Worm (Caenorhabditis elegans) whole organism, late embryonic: Measurements from ENCODE around the gene miro-1.

ENCODE experiments used
- C08G9.2 ChIP-seq: sonication (generic microtip); optimal IDR thresholded peaks from 2 replicates; lab custom pipeline; 2016; ENCODE audit warnings: mild to moderate bottlenecking, missing genetic modification characterization, moderate library complexity, missing compliant biosample characterization
- C38D4.7 ChIP-seq: fragments of 200-800 bp; sonication (Bioruptor generic); optimal IDR thresholded peaks from 2 replicates; lab custom pipeline; 2018; ENCODE audit warnings: mild to moderate bottlenecking, missing genetic modification characterization, moderate library complexity, missing compliant biosample characterization
- K02D7.2 ChIP-seq: sonication (generic microtip); optimal IDR thresholded peaks from 2 replicates; lab custom pipeline; 2017; ENCODE audit warnings: mild to moderate bottlenecking, missing genetic modification characterization, missing compliant biosample characterization
- K09A11.1 ChIP-seq: sonication (generic microtip); optimal IDR thresholded peaks from 2 replicates; lab custom pipeline; 2017; ENCODE audit warnings: antibody characterized with exemption, mild to moderate bottlenecking, missing genetic modification characterization, missing compliant biosample characterization; ENCODE audit not compliant: insufficient read depth
- Y22D7AL.16 ChIP-seq: sonication (generic microtip); optimal IDR thresholded peaks from 2 replicates; lab custom pipeline; 2016; ENCODE audit warnings: missing genetic modification characterization, missing compliant biosample characterization
- ahr-1 ChIP-seq: sonication (generic microtip); optimal IDR thresholded peaks from 2 replicates; lab custom pipeline; 2016; ENCODE audit warnings: missing genetic modification characterization, missing compliant biosample characterization
- ama-1 ChIP-seq: fragments of 150-350 bp; optimal IDR thresholded peaks from 2 replicates; lab custom pipeline; 2014
- ceh-14 ChIP-seq: sonication (generic microtip); optimal IDR thresholded peaks from 2 replicates; lab custom pipeline; 2016; ENCODE audit warnings: missing genotype, missing genetic modification characterization, missing compliant biosample characterization
- ceh-18 ChIP-seq: sonication (generic microtip); optimal IDR thresholded peaks from 2 replicates; lab custom pipeline; 2016; ENCODE audit warnings: missing genetic modification characterization, missing compliant biosample characterization
- ceh-19 ChIP-seq: fragments of 200-800 bp; sonication (Bioruptor generic); optimal IDR thresholded peaks from 2 replicates; lab custom pipeline; 2018; ENCODE audit warnings: mild to moderate bottlenecking, missing genetic modification characterization, missing compliant biosample characterization
- ceh-24 ChIP-seq: sonication (generic microtip); optimal IDR thresholded peaks from 2 replicates; lab custom pipeline; 2016; ENCODE audit warnings: mild to moderate bottlenecking, missing genetic modification characterization, missing compliant biosample characterization
- ceh-34 ChIP-seq: sonication (generic microtip); optimal IDR thresholded peaks from 2 replicates; lab custom pipeline; 2016; ENCODE audit warnings: mild to moderate bottlenecking, missing genetic modification characterization, missing compliant biosample characterization
- ceh-48 ChIP-seq: sonication (generic microtip); optimal IDR thresholded peaks from 2 replicates; lab custom pipeline; 2016; ENCODE audit warnings: missing genetic modification characterization, inconsistent platforms, missing compliant biosample characterization
- ceh-9 ChIP-seq: sonication (generic microtip); optimal IDR thresholded peaks from 2 replicates; lab custom pipeline; 2016; ENCODE audit warnings: mild to moderate bottlenecking, missing genetic modification characterization, inconsistent platforms, missing compliant biosample characterization
- dve-1 ChIP-seq: sonication (generic microtip); optimal IDR thresholded peaks from 2 replicates; lab custom pipeline; 2017; ENCODE audit warnings: antibody characterized with exemption, mild to moderate bottlenecking, missing genetic modification characterization, missing compliant biosample characterization
- fax-1 ChIP-seq: sonication (generic microtip); optimal IDR thresholded peaks from 2 replicates; lab custom pipeline; 2016; ENCODE audit warnings: missing genotype, missing genetic modification characterization, missing compliant biosample characterization
- fkh-10 ChIP-seq: fragments of 150-350 bp; optimal IDR thresholded peaks from 2 replicates; lab custom pipeline; 2014; ENCODE audit warnings: missing biosample characterization, missing genetic modification reagents, missing genetic modification characterization
- fkh-6 ChIP-seq: sonication (generic microtip); optimal IDR thresholded peaks from 2 replicates; lab custom pipeline; 2016; ENCODE audit warnings: missing genetic modification characterization, missing compliant biosample characterization
- gmeb-2 ChIP-seq: sonication (generic microtip); optimal IDR thresholded peaks from 2 replicates; lab custom pipeline; 2016; ENCODE audit warnings: missing genetic modification characterization, inconsistent platforms, missing compliant biosample characterization
- hlh-30 ChIP-seq: sonication (generic microtip); optimal IDR thresholded peaks from 2 replicates; lab custom pipeline; 2017; ENCODE audit warnings: antibody characterized with exemption, missing genetic modification characterization, missing compliant biosample characterization; ENCODE audit not compliant: insufficient read depth
- hlh-6 ChIP-seq: sonication (generic microtip); optimal IDR thresholded peaks from 2 replicates; lab custom pipeline; 2016; ENCODE audit warnings: missing genotype, missing genetic modification characterization, missing compliant biosample characterization
- lim-6 ChIP-seq: sonication (generic microtip); optimal IDR thresholded peaks from 2 replicates; lab custom pipeline; 2016; ENCODE audit warnings: missing genetic modification characterization, missing compliant biosample characterization
- madf-2 ChIP-seq: sonication (generic microtip); optimal IDR thresholded peaks from 2 replicates; lab custom pipeline; 2017; ENCODE audit warnings: missing genetic modification characterization, missing compliant biosample characterization
- mec-3 ChIP-seq: sonication (generic microtip); optimal IDR thresholded peaks from 2 replicates; lab custom pipeline; 2016; ENCODE audit warnings: borderline replicate concordance, missing genetic modification characterization, missing compliant biosample characterization
- nfya-1 ChIP-seq: sonication (generic microtip); optimal IDR thresholded peaks from 2 replicates; lab custom pipeline; 2017; ENCODE audit warnings: missing genetic modification characterization, mild to moderate bottlenecking, missing compliant biosample characterization, antibody characterized with exemption, moderate library complexity
- nhr-11 ChIP-seq: fragments of 150-350 bp; optimal IDR thresholded peaks from 2 replicates; lab custom pipeline; 2014; ENCODE audit warnings: missing biosample characterization, missing genetic modification characterization
- npax-4 ChIP-seq: sonication (generic microtip); optimal IDR thresholded peaks from 2 replicates; lab custom pipeline; 2016; ENCODE audit warnings: missing genetic modification characterization, missing compliant biosample characterization
- odd-2 ChIP-seq: sonication (generic microtip); optimal IDR thresholded peaks from 2 replicates; lab custom pipeline; 2017; ENCODE audit warnings: antibody characterized with exemption, mild to moderate bottlenecking, missing genetic modification characterization, missing compliant biosample characterization
- pax-1 ChIP-seq: fragments of 150-350 bp; optimal IDR thresholded peaks from 2 replicates; lab custom pipeline; 2014; ENCODE audit warnings: missing biosample characterization, missing genetic modification characterization
- pha-2 ChIP-seq: sonication (generic microtip); optimal IDR thresholded peaks from 2 replicates; lab custom pipeline; 2017; ENCODE audit warnings: mild to moderate bottlenecking, missing genetic modification characterization, missing compliant biosample characterization
- pqm-1 ChIP-seq: sonication (generic microtip); optimal IDR thresholded peaks from 2 replicates; lab custom pipeline; 2016; ENCODE audit warnings: missing genetic modification characterization, missing compliant biosample characterization
- pros-1 ChIP-seq: fragments of 150-350 bp; optimal IDR thresholded peaks from 2 replicates; lab custom pipeline; 2014; ENCODE audit warnings: missing biosample characterization, missing genetic modification reagents, missing genetic modification characterization
- sox-4 ChIP-seq: sonication (generic microtip); optimal IDR thresholded peaks from 2 replicates; lab custom pipeline; 2017; ENCODE audit warnings: mild to moderate bottlenecking, missing genetic modification characterization, inconsistent platforms, missing compliant biosample characterization
- tbx-2 ChIP-seq: sonication (generic microtip); optimal IDR thresholded peaks from 2 replicates; lab custom pipeline; 2016; ENCODE audit warnings: missing genetic modification characterization, missing compliant biosample characterization
- unc-42 ChIP-seq: sonication (generic microtip); optimal IDR thresholded peaks from 2 replicates; lab custom pipeline; 2016; ENCODE audit warnings: missing genotype, missing genetic modification characterization, missing compliant biosample characterization
- unc-55 ChIP-seq: sonication (generic microtip); optimal IDR thresholded peaks from 2 replicates; lab custom pipeline; 2017; ENCODE audit warnings: missing biosample characterization, missing genetic modification reagents, missing genetic modification characterization
- unc-86 ChIP-seq: sonication (generic microtip); optimal IDR thresholded peaks from 2 replicates; lab custom pipeline; 2016; ENCODE audit warnings: missing genetic modification characterization, missing compliant biosample characterization

miro-1 gene

DNA sequence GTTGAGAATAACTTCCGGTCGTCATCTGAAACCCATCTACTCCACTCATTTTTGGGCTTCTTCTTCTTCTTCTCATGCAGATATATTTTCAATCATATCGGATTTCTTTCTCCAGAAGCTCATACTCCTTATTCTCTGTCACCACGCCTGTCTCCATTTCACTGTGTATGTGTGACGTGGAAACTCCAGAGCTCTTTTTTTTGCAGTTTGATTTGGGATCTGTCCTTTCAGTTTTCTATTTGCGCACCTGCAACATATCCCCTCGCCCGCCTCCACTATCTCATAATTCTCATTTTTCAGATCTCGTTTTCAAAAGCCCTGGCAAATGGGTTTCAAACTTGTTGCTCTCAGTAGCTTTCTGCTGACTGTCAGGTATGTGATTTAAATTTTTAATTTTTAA is 36.9 kb downstream of the miro-1 start, which contains the start of gene kin-36:
Gene kin-36, plus strand, starts transcription at position 301 of the 400 bp plus-strand sequence.
- TF ChIP-seq npax-4 (no peak), fkh-10 (GFP tag; lab: Kevin White, UChicago) (no peak), sox-4 (tag; lab: Kevin White, UChicago) (no peak), fax-1 (tag; lab: Kevin White, UChicago) (no peak), hlh-6 (tag; lab: Kevin White, UChicago) (no peak), odd-2 (no peak), K09A11.1 (tag; lab: Kevin White, UChicago) (no peak), nhr-11 (no peak), ahr-1 (tag; lab: Kevin White, UChicago) (no peak), unc-55 (GFP tag; lab: Kevin White, UChicago) (no peak), dve-1 (tag; lab: Kevin White, UChicago) (no peak), pha-2 (no peak), ceh-24 (no peak), ceh-9 (tag; lab: Kevin White, UChicago) (no peak), tbx-2 (tag; lab: Kevin White, UChicago) (no peak), mec-3 (tag; lab: Kevin White, UChicago) (no peak), unc-86 (tag; lab: Kevin White, UChicago) (no peak)

DNA sequence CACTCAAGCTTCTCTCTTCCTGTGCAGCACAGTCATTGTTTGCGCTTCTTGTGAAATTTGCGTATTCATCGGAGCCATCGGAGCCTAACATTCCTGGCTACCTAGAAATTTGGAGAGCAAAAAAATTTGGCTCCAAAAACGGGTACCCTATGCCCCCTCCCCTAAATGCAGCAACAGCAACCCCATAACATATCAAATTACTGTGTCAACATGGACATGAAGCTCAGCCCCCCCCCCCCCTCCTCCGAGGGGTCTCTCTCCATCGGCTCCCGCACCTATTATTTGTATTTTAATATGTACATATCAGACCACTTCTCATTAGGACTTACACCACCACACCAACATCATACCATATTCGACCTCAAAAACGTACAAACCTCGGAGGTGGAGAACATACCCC is 41.3 kb downstream of the miro-1 start:
- TF ChIP-seq npax-4 (no peak), ceh-48 (tag; lab: Kevin White, UChicago) (no peak), ceh-34 (tag; lab: Kevin White, UChicago) (peak; percentile 92), ceh-19 (GFP tag; lab: Kevin White, UChicago) (peak; percentile 39), pqm-1 (no peak)

DNA sequence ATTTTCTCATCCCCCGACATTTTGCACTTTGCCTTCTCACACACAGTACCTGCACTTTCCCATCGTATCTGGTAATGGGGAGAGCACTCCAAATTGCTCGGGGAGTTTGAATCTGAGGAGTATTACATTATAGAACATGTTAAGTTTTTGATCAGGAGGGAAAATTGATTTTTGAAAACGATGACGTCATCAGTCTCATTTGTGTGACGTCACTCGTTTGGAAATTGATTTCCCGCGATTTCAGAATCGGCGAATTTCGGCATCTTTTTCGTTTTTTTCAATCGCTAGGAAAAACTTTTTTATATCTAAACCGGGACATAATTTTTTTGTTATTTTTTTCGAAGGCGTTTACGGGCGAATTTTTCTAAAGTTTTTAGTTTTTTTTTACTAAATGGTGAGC is 42.3 kb downstream of the miro-1 start:
- TF ChIP-seq pax-1 (tag; lab: Kevin White, UChicago) (no peak), Y22D7AL.16 (tag; lab: Kevin White, UChicago) (no peak), pros-1 (tag; lab: Kevin White, UChicago) (no peak), nhr-11 (no peak), K02D7.2 (tag; lab: Kevin White, UChicago) (no peak), sox-4 (tag; lab: Kevin White, UChicago) (no peak), C08G9.2 (no peak), ahr-1 (tag; lab: Kevin White, UChicago) (no peak), ama-1 (lab: Kevin White, UChicago) (no peak), lim-6 (tag; lab: Kevin White, UChicago) (no peak), madf-2 (tag; lab: Kevin White, UChicago) (no peak), ceh-18 (tag; lab: Kevin White, UChicago) (no peak), nfya-1 (tag; lab: Kevin White, UChicago) (no peak)

DNA sequence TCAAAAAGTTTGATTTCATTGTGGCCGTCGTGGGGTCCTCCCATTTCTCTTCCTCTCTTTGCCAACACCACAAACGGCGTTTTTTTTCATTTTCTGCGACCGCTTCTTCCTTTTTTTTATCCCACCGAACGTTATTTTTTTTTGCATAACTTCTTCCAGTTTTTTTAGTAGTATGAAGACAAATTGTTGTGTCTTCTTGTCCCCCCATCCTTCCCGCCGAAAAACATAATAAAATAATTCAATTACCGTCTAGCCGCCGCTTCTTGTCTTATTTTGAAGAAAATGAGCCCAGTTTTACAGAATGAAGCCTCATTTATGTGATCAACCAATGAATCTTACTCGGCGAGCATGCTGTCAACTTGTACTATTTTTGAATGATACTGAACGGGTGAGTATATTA is 46.4 kb downstream of the miro-1 start, which contains the start of gene F29B9.12:
Gene F29B9.12, plus strand, starts transcription at position 301 of the 400 bp plus-strand sequence.
- TF ChIP-seq gmeb-2 (tag; lab: Kevin White, UChicago) (no peak), unc-55 (GFP tag; lab: Kevin White, UChicago) (no peak), C38D4.7 (GFP tag; lab: Kevin White, UChicago) (no peak), unc-42 (tag; lab: Kevin White, UChicago) (no peak), npax-4 (no peak)

DNA sequence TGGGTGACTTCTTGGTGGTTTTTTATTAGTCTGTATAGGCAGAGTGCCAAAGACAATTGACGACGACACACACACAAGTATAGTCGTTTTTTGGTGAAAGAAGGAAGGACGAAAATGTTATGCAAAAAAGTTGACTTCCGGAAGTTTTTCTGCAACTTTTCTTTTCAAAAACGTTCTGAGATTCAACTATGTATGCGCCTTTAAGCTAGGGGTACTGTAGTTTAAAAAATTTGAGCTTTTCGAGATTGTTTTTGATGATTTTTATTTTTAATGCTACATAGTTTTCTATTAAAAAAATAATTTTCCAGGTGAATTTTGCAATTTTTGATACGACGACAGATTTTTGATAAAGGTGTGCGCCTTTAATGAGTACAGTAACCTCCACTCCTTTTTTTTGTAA is 47.8 kb downstream of the miro-1 start:
- TF ChIP-seq ceh-14 (tag; lab: Kevin White, UChicago) (no peak), hlh-30 (tag; lab: Kevin White, UChicago) (no peak), fkh-6 (tag; lab: Kevin White, UChicago) (no peak), unc-55 (GFP tag; lab: Kevin White, UChicago) (no peak)
- TF ChIP-seq, all 69 proteins: peak for 0
